Worm (Caenorhabditis elegans): ENCODE results near the gene unc-115.
"Not testable (repeated sequence)": the region's sequence is repeated elsewhere in the genome, so short reads cannot be mapped to it uniquely, and the experiment has no call there.

unc-115 gene

DNA sequence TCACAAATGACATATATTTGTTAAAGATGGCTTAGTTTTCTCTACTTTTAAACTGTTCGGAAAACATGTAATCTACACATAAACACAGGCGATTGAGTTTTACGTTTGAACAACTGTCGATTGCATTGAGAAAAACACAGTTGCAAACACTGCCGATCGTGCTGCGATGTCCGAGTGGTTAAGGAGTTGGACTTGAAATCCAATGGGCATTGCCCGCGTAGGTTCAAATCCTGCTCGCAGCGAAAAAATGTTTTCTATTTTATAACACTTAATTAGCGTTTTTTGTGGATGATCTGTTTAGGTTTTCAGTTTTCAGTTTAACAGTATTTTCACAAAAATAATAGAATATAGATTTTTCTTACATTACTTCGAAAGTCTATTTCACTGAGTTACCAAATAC, 22.4 kb upstream of the unc-115 start (continued):
- peak; percentile 80 for TF ChIP-seq rpc-1 (optimal IDR thresholded peaks at IDR 0.05)
- TF ChIP-seq rpc-1 (tag; optimal IDR thresholded peaks at IDR 0.05), result peak; percentile 94
- no peak for TF ChIP-seq mcd-1 (GFP tag; IDR thresholded peaks at IDR 0.05)
- peak; percentile 72 for TF ChIP-seq die-1 (tag; optimal IDR thresholded peaks at IDR 0.05)
- TF ChIP-seq B0261.1 (tag; optimal IDR thresholded peaks at IDR 0.05), result peak; percentile 85
- peak; percentile 29 for TF ChIP-seq somi-1 (GFP tag; optimal IDR thresholded peaks at IDR 0.05)
- peak; percentile 70 for TF ChIP-seq snpc-4 (GFP tag; optimal IDR thresholded peaks at IDR 0.05)
- peak in 1 of 4 experiments; percentile 60 for TF ChIP-seq snpc-4 (tag; optimal IDR thresholded peaks at IDR 0.05)
- TF ChIP-seq ama-1 (optimal IDR thresholded peaks at IDR 0.05), result no peak
- TF ChIP-seq ama-1 (GFP tag; optimal IDR thresholded peaks at IDR 0.05), result peak; percentile 3 to 57
- TF ChIP-seq ets-4 (GFP tag; optimal IDR thresholded peaks at IDR 0.05), result no peak
- TF ChIP-seq B0019.2 (GFP tag; conservative IDR thresholded peaks at IDR 0.05), result no peak

- no peak for TF ChIP-seq tbx-9 (tag; optimal IDR thresholded peaks at IDR 0.05; ENCODE audit: borderline replicate concordance)
- TF ChIP-seq nhr-80 (tag; optimal IDR thresholded peaks at IDR 0.05), result peak; percentile 18
- TF ChIP-seq mcd-1 (GFP tag; IDR thresholded peaks at IDR 0.05), result no peak
- no peak for TF ChIP-seq Y56A3A.18 (GFP tag; IDR thresholded peaks at IDR 0.05)
- TF ChIP-seq nhr-90 (tag; optimal IDR thresholded peaks at IDR 0.05), result no peak
These were observed 16.5 kb upstream of the unc-115 start for ce11 chrX:10130159-10130558.

- TF ChIP-seq lin-26 (GFP tag; IDR thresholded peaks at IDR 0.05), result peak; percentile 84
- peak; percentile 51 for TF ChIP-seq F23B12.7 (tag; optimal IDR thresholded peaks at IDR 0.05; ENCODE audit: insufficient read depth)
- TF ChIP-seq ztf-18 (tag; optimal IDR thresholded peaks at IDR 0.05), result peak; percentile 50
- TF ChIP-seq ceh-100 (GFP tag; IDR thresholded peaks at IDR 0.05), result peak; percentile 43
- TF ChIP-seq ZK185.1 (tag; optimal IDR thresholded peaks at IDR 0.05; ENCODE audit: poor library complexity, severe bottlenecking), result peak; percentile 54
- peak; percentile 73 for TF ChIP-seq madf-10 (tag; optimal IDR thresholded peaks at IDR 0.05)
- TF ChIP-seq mes-4 (tag; optimal IDR thresholded peaks at IDR 0.05), result peak; percentile 63
- 0 out of 2 replicates have a peak, but pooled peaks have one; percentile 18 for TF ChIP-seq Y53G8AR.9 (GFP tag; conservative IDR thresholded peaks at IDR 0.05)
- TF ChIP-seq him-1 (tag; optimal IDR thresholded peaks at IDR 0.05), result peak; percentile 78
- TF ChIP-seq snpc-1.1 (tag; optimal IDR thresholded peaks at IDR 0.05; ENCODE audit: insufficient read depth), result peak; percentile 2
- peak; percentile 80 for TF ChIP-seq let-526 (GFP tag; IDR thresholded peaks at IDR 0.05)
- peak; percentile 86; the same call in 1 of the 2 replicates for TF ChIP-seq dox-1 (GFP tag; IDR thresholded peaks at IDR 0.05)
- peak; percentile 23; the same call in 1 of the 2 replicates for TF ChIP-seq egrh-3 (GFP tag; IDR thresholded peaks at IDR 0.05)
- TF ChIP-seq hmg-1.2 (GFP tag; IDR thresholded peaks at IDR 0.05), result peak; percentile 68
- peak; percentile 67 for TF ChIP-seq lsy-27 (tag; optimal IDR thresholded peaks at IDR 0.05; ENCODE audit: borderline replicate concordance, insufficient read depth)
- 0 out of 2 replicates have a peak, but pooled peaks have one; percentile 38 for TF ChIP-seq ekl-4 (GFP tag; IDR thresholded peaks at IDR 0.05)
- TF ChIP-seq mcd-1 (GFP tag; IDR thresholded peaks at IDR 0.05), result peak; percentile 53
- TF ChIP-seq athp-1 (tag; optimal IDR thresholded peaks at IDR 0.05), result peak; percentile 69
- TF ChIP-seq ztf-26 (tag; optimal IDR thresholded peaks at IDR 0.05), result peak; percentile 36
- not testable (repeated sequence) for TF ChIP-seq ama-1 (optimal IDR thresholded peaks at IDR 0.05)
- TF ChIP-seq ama-1 (GFP tag; optimal IDR thresholded peaks at IDR 0.05), result peak; percentile 54 to 81
- peak; percentile 83 for TF ChIP-seq rcor-1 (GFP tag; IDR thresholded peaks at IDR 0.05)
- peak; percentile 73 for TF ChIP-seq F10E7.11 (tag; optimal IDR thresholded peaks at IDR 0.05)
- peak; percentile 41; the same call in 1 of the 2 replicates for TF ChIP-seq egl-44 (GFP tag; IDR thresholded peaks at IDR 0.05)
- TF ChIP-seq rec-8 (tag; optimal IDR thresholded peaks at IDR 0.05), result peak; percentile 49 to 50
- TF ChIP-seq nhr-80 (tag; optimal IDR thresholded peaks at IDR 0.05), result peak; percentile 48
- TF ChIP-seq tbp1 (GFP tag; optimal IDR thresholded peaks at IDR 0.05), result peak; percentile 96
- TF ChIP-seq somi-1 (GFP tag; optimal IDR thresholded peaks at IDR 0.05), result peak; percentile 27
- peak in 1 of 2 experiments; percentile 54 for TF ChIP-seq let-607 (tag; optimal IDR thresholded peaks at IDR 0.05)
- TF ChIP-seq lin-40 (tag; optimal IDR thresholded peaks at IDR 0.05), result peak; percentile 62
- TF ChIP-seq lin-54 (GFP tag; optimal IDR thresholded peaks at IDR 0.05), result peak; percentile 45
- TF ChIP-seq attf-5 (GFP tag; optimal IDR thresholded peaks at IDR 0.05), result peak; percentile 56
- TF ChIP-seq D2030.7 (GFP tag; IDR thresholded peaks at IDR 0.05), result peak; percentile 71
These were observed 14.1 kb upstream of the unc-115 start for ce11 chrX:10132546-10133032.

Measured in whole organism, young adult.